Fruit fly (Drosophila melanogaster) whole organism, wandering third instar larva: Measurements from ENCODE around the gene Oatp33Eb.

Source experiments
- CrebA ChIP-seq: fragments of 200-800 bp; sonication (Bioruptor generic); optimal IDR thresholded peaks from 2 replicates; lab custom pipeline; 2016; ENCODE audit warnings: missing biosample characterization, mild to moderate bottlenecking, missing genetic modification characterization, borderline replicate concordance
- Mio ChIP-seq: sonication (Bioruptor generic); optimal IDR thresholded peaks from 2 replicates; lab custom pipeline; 2016; ENCODE audit warnings: missing biosample characterization, missing genetic modification characterization
- N ChIP-seq: fragments of >200 bp; optimal IDR thresholded peaks from 2 replicates; lab custom pipeline; 2018; ENCODE audit warnings: missing biosample characterization, missing external identifiers, missing genetic modification characterization
- OdsH ChIP-seq: fragments of 200-800 bp; sonication (Bioruptor generic); optimal IDR thresholded peaks from 2 replicates; lab custom pipeline; 2016; ENCODE audit warnings: missing biosample characterization, mild to moderate bottlenecking, missing genetic modification characterization
- br ChIP-seq: fragments of 200-800 bp; sonication (Bioruptor generic); optimal IDR thresholded peaks from 2 replicates; lab custom pipeline; 2016; ENCODE audit warnings: missing biosample characterization, missing genetic modification characterization
- dmrt93B ChIP-seq: fragments of 200-800 bp; sonication (Bioruptor generic); optimal IDR thresholded peaks from 2 replicates; lab custom pipeline; 2018; ENCODE audit warnings: missing biosample characterization, mild to moderate bottlenecking, missing genetic modification characterization
- foxo ChIP-seq, 2 experiments: fragments of 200-800 bp; sonication (Bioruptor generic); optimal IDR thresholded peaks; 2 replicates in 1 of 2; 3 replicates in 1 of 2; lab custom pipeline; 2016 to 2017; ENCODE audit warnings: missing biosample characterization in 2 of 2, missing genetic modification characterization in 2 of 2
- fru ChIP-seq: fragments of 200-800 bp; sonication (Bioruptor generic); optimal IDR thresholded peaks from 3 replicates; lab custom pipeline; 2016; ENCODE audit warnings: missing biosample characterization, mild to moderate bottlenecking, missing genetic modification characterization
- h ChIP-seq: fragments of 200-800 bp; sonication (Bioruptor generic); optimal IDR thresholded peaks from 3 replicates; lab custom pipeline; 2016; ENCODE audit warnings: missing biosample characterization, mild to moderate bottlenecking, missing genetic modification characterization
- rgr ChIP-seq: fragments of 200-800 bp; sonication (Bioruptor generic); optimal IDR thresholded peaks from 3 replicates; lab custom pipeline; 2016; ENCODE audit warnings: missing biosample characterization, mild to moderate bottlenecking, missing genetic modification characterization
- sv ChIP-seq: fragments of 200-800 bp; sonication (Bioruptor generic); optimal IDR thresholded peaks from 3 replicates; lab custom pipeline; 2016; ENCODE audit warnings: missing biosample characterization, missing genetic modification characterization

dm6 chr2L:12423106-12423836 is 25.0 kb upstream of the Oatp33Eb start, which contains the start of gene vir-1:
- TF ChIP-seq h = no peak
- no peak for TF ChIP-seq fru (GFP tag; lab: Kevin White, UChicago)
- TF ChIP-seq sv (GFP tag; lab: Kevin White, UChicago) = no peak
- no peak for TF ChIP-seq OdsH (GFP tag; lab: Kevin White, UChicago)
- TF ChIP-seq foxo (GFP tag; optimal IDR thresholded peaks at IDR 0.05; lab: Kevin White, UChicago) = no peak
- TF ChIP-seq rgr = no peak
- TF ChIP-seq Mio (GFP tag; lab: Kevin White, UChicago) = no peak
- TF ChIP-seq br (GFP tag; lab: Kevin White, UChicago) = no peak
- no peak for TF ChIP-seq CrebA
- TF ChIP-seq N = no peak
- TF ChIP-seq dmrt93B (GFP tag; lab: Kevin White, UChicago) = no peak
